Worm (Caenorhabditis elegans) whole organism, L3 larva: ENCODE data around the gene F57G9.7.

Experiments
- ZK546.5 ChIP-seq: sonication (generic microtip); optimal IDR thresholded peaks from 2 replicates; lab custom pipeline; 2017; ENCODE audit warnings: missing biosample characterization, missing genetic modification characterization
- ama-1 ChIP-seq: fragments of 150-350 bp; optimal IDR thresholded peaks from 2 replicates; lab custom pipeline; 2018
- elt-3 ChIP-seq, 3 experiments: fragments of 150-350 bp in 1 of 3; sonication (generic microtip) in 2 of 3; optimal IDR thresholded peaks; 2 replicates in 2 of 3; 4 replicates in 1 of 3; lab custom pipeline; 2014 to 2017; ENCODE audit warnings: missing biosample characterization in 3 of 3, missing genetic modification characterization in 3 of 3
- lin-39 ChIP-seq: fragments of 150-350 bp; optimal IDR thresholded peaks from 2 replicates; lab custom pipeline; 2018; ENCODE audit warnings: missing biosample characterization, missing genetic modification reagents, missing genetic modification characterization
- nhr-11 ChIP-seq: fragments of 150-350 bp; optimal IDR thresholded peaks from 2 replicates; lab custom pipeline; 2014; ENCODE audit warnings: missing biosample characterization, missing genetic modification characterization
- nhr-12 ChIP-seq: fragments of 150-350 bp; optimal IDR thresholded peaks from 2 replicates; lab custom pipeline; 2014; ENCODE audit warnings: missing biosample characterization, missing genetic modification characterization
- nhr-237 ChIP-seq: fragments of 150-350 bp; optimal IDR thresholded peaks from 2 replicates; lab custom pipeline; 2014; ENCODE audit warnings: missing biosample characterization, missing genetic modification characterization
- nhr-25 ChIP-seq: sonication (generic microtip); optimal IDR thresholded peaks from 2 replicates; lab custom pipeline; 2017; ENCODE audit warnings: missing biosample characterization, missing genetic modification characterization
- nhr-77 ChIP-seq: fragments of 150-350 bp; optimal IDR thresholded peaks from 2 replicates; lab custom pipeline; 2014; ENCODE audit warnings: missing biosample characterization, missing genetic modification characterization
- pha-4 ChIP-seq: fragments of 150-350 bp; optimal IDR thresholded peaks from 2 replicates; lab custom pipeline; 2014; ENCODE audit warnings: missing biosample characterization, missing genetic modification reagents, missing genetic modification characterization
- sea-2 ChIP-seq: fragments of 150-350 bp; sonication (generic microtip); optimal IDR thresholded peaks from 4 replicates; lab custom pipeline; 2014; ENCODE audit warnings: missing biosample characterization, missing genetic modification reagents, missing genetic modification characterization
- skn-1 ChIP-seq: fragments of 150-350 bp; optimal IDR thresholded peaks from 2 replicates; lab custom pipeline; 2014; ENCODE audit warnings: missing biosample characterization, missing genetic modification characterization
- snpc-4 ChIP-seq: fragments of 150-350 bp; optimal IDR thresholded peaks from 2 replicates; lab custom pipeline; 2014; ENCODE audit warnings: missing biosample characterization, missing genetic modification characterization
- ztf-4 ChIP-seq: fragments of 150-350 bp; optimal IDR thresholded peaks from 2 replicates; lab custom pipeline; 2014; ENCODE audit warnings: missing biosample characterization, missing genetic modification characterization

DNA sequence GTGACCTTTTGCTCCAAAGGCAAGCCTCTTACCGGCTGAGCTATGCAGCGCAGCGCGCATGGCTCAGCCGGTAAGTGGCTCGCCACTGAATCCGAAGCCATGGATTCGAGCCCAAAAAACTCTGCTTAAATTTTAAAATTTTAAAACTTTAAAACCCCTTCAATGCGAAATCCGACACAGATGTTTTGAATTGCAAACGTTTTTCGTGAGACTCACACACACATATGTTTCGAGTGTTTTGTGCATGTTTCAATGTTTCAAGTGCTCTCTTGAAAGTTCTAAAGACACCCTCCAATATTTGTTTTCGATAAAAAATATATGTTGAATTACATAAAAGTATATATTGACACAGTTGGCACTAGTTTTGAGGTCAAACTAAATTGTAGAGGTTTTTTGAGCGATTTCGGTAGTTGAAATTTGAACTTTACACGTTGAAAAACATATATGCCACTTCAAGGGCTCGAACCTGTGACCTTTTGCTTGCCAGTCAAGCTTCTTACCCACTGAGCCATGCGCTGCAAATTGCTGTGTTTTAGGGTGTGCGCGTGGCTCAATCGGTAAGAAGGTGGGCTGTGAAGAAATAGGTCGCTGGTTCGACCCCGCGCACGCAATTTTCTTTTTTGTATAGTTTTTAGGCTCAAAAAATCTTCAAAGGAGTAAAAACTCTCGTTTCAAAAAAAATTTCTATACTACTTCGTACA is 51.1 kb downstream of the F57G9.7 start:
- TF ChIP-seq ZK546.5 (no peak), ztf-4 (tag; lab: Kevin White, UChicago) (no peak), lin-39 (no peak), snpc-4 (tag; lab: Kevin White, UChicago) (no peak), pha-4 (tag; lab: Kevin White, UChicago) (peak; percentile 45), nhr-11 (tag; lab: Kevin White, UChicago) (no peak), elt-3 (tag; optimal IDR thresholded peaks at IDR 0.05; lab: Kevin White, UChicago) (no peak), ama-1 (lab: Kevin White, UChicago) (no peak), skn-1 (tag; lab: Kevin White, UChicago) (no peak), nhr-25 (tag; lab: Kevin White, UChicago) (no peak), sea-2 (GFP tag; lab: Kevin White, UChicago) (no peak), nhr-77 (no peak), nhr-12 (no peak), nhr-237 (tag; lab: Kevin White, UChicago) (no peak)
